Fruit fly (Drosophila melanogaster) whole organism, embryonic: Measurements from ENCODE around the gene CG3652.

Experiments
- Antp ChIP-seq: fragments of 200-800 bp; sonication (Bioruptor generic); optimal IDR thresholded peaks from 3 replicates; lab custom pipeline; 2016; ENCODE audit warnings: missing biosample characterization, missing genetic modification characterization
- B-H1 ChIP-seq: fragments of 200-800 bp; sonication (Bioruptor generic); IDR thresholded peaks from 3 replicates; pipeline ENCODE4 v1.3.6; 2022; ENCODE audit warnings: missing biosample characterization, missing genetic modification characterization
- C15 ChIP-seq: fragments of 200-800 bp; sonication (Bioruptor generic); IDR thresholded peaks from 3 replicates; pipeline ENCODE4 v1.3.6; 2022; ENCODE audit warnings: missing biosample characterization, missing genetic modification characterization
- CG11085 ChIP-seq: fragments of 200-800 bp; sonication (Bioruptor generic); IDR thresholded peaks from 2 replicates; pipeline ENCODE4 v1.3.6; 2022; ENCODE audit warnings: missing biosample characterization, missing genetic modification characterization
- CG12659 ChIP-seq: fragments of 200-800 bp; sonication (Bioruptor generic); optimal IDR thresholded peaks from 3 replicates; lab custom pipeline; 2017; ENCODE audit warnings: mild to moderate bottlenecking, missing biosample characterization, missing genetic modification reagents, missing genetic modification characterization
- CG12744 ChIP-seq: fragments of 200-800 bp; sonication (Bioruptor generic); optimal IDR thresholded peaks from 2 replicates; lab custom pipeline; 2016; ENCODE audit warnings: missing biosample characterization, missing genetic modification characterization
- CG14667 ChIP-seq: fragments of 200-800 bp; sonication (Bioruptor generic); IDR thresholded peaks from 2 replicates; pipeline ENCODE4 v1.3.6; 2022; ENCODE audit warnings: missing biosample characterization, missing genetic modification characterization
- CG15514 ChIP-seq: fragments of 200-800 bp; sonication (Bioruptor generic); optimal IDR thresholded peaks from 3 replicates; lab custom pipeline; 2017; ENCODE audit warnings: missing biosample characterization, missing genetic modification characterization, mild to moderate bottlenecking, moderate library complexity, missing genetic modification reagents
- CG17186 ChIP-seq: fragments of 200-800 bp; sonication (Bioruptor generic); optimal IDR thresholded peaks from 3 replicates; lab custom pipeline; 2017; ENCODE audit warnings: missing biosample characterization, missing genetic modification reagents, missing genetic modification characterization
- CG17385 ChIP-seq: fragments of 200-800 bp; sonication (Bioruptor generic); optimal IDR thresholded peaks from 3 replicates; lab custom pipeline; 2018; ENCODE audit warnings: missing biosample characterization, mild to moderate bottlenecking, missing genetic modification characterization
- CG17802 ChIP-seq: fragments of 200-800 bp; sonication (Bioruptor generic); optimal IDR thresholded peaks from 2 replicates; lab custom pipeline; 2018; ENCODE audit warnings: missing biosample characterization, mild to moderate bottlenecking, missing genetic modification characterization, moderate library complexity
- CG32772 ChIP-seq: fragments of 200-800 bp; sonication (Bioruptor generic); IDR thresholded peaks from 2 replicates; pipeline ENCODE4 v1.3.6; 2022; ENCODE audit warnings: missing biosample characterization, missing genetic modification characterization
- CG3281 ChIP-seq: fragments of 200-800 bp; sonication (Bioruptor generic); optimal IDR thresholded peaks from 3 replicates; lab custom pipeline; 2017; ENCODE audit warnings: missing biosample characterization, mild to moderate bottlenecking, missing genetic modification characterization
- CG3726 ChIP-seq: fragments of 200-800 bp; sonication (Bioruptor generic); IDR thresholded peaks from 3 replicates; pipeline ENCODE4, ENCODE4 v1.3.6; 2022; ENCODE audit warnings: missing biosample characterization, missing genetic modification characterization
- CG4617 ChIP-seq: fragments of 200-800 bp; sonication (Bioruptor generic); optimal IDR thresholded peaks from 3 replicates; lab custom pipeline; 2016; ENCODE audit warnings: missing biosample characterization, missing genetic modification characterization, borderline replicate concordance
- CG5180 ChIP-seq: fragments of 200-800 bp; sonication (Bioruptor generic); optimal IDR thresholded peaks from 3 replicates; lab custom pipeline; 2017; ENCODE audit warnings: missing biosample characterization, missing genetic modification characterization, mild to moderate bottlenecking, moderate library complexity, missing genetic modification reagents
- CG5245 ChIP-seq: fragments of 200-800 bp; sonication (Bioruptor generic); optimal IDR thresholded peaks from 3 replicates; lab custom pipeline; 2016; ENCODE audit warnings: missing biosample characterization, missing genetic modification characterization
- Chrac-16 ChIP-seq: fragments of 200-800 bp; sonication (Bioruptor generic); optimal IDR thresholded peaks from 3 replicates; lab custom pipeline; 2016; ENCODE audit warnings: missing biosample characterization, missing genetic modification characterization
- Dip2 ChIP-seq: fragments of 200-800 bp; sonication (Bioruptor generic); IDR thresholded peaks from 2 replicates; pipeline ENCODE4 v1.3.6; 2022; ENCODE audit warnings: missing biosample characterization, missing genetic modification characterization
- Dp ChIP-seq: fragments of 200-800 bp; sonication (Bioruptor generic); optimal IDR thresholded peaks from 2 replicates; lab custom pipeline; 2018; ENCODE audit warnings: missing biosample characterization, mild to moderate bottlenecking, missing genetic modification characterization, moderate library complexity
- Drgx ChIP-seq: fragments of 200-800 bp; sonication (Bioruptor generic); IDR thresholded peaks from 2 replicates; pipeline ENCODE4 v1.3.6; 2022; ENCODE audit warnings: missing biosample characterization, missing genetic modification characterization
- Fer2 ChIP-seq: fragments of 200-800 bp; sonication (Bioruptor generic); optimal IDR thresholded peaks from 2 replicates; lab custom pipeline; 2018; ENCODE audit warnings: missing biosample characterization, mild to moderate bottlenecking, missing genetic modification characterization, moderate library complexity
- Hmx ChIP-seq: fragments of 200-800 bp; sonication (Bioruptor generic); optimal IDR thresholded peaks from 2 replicates; lab custom pipeline; 2016; ENCODE audit warnings: missing biosample characterization, missing genetic modification characterization
- Hr3 ChIP-seq: fragments of 200-800 bp; sonication (Bioruptor generic); optimal IDR thresholded peaks from 3 replicates; lab custom pipeline; 2016; ENCODE audit warnings: missing biosample characterization, missing genetic modification characterization
- Lhr ChIP-seq: fragments of 200-800 bp; sonication (Bioruptor generic); optimal IDR thresholded peaks from 3 replicates; lab custom pipeline; 2017; ENCODE audit warnings: mild to moderate bottlenecking, missing biosample characterization, missing genetic modification reagents, missing genetic modification characterization
- Med ChIP-seq: fragments of 200-800 bp; sonication (Bioruptor generic); peaks from one replicate; lab custom pipeline; 2016; ENCODE audit warnings: missing biosample characterization, missing genetic modification characterization, mild to moderate bottlenecking, inconsistent platforms, moderate library complexity
- Neu2 ChIP-seq: fragments of 200-800 bp; sonication (Bioruptor generic); optimal IDR thresholded peaks from 3 replicates; lab custom pipeline; 2016; ENCODE audit warnings: missing biosample characterization, missing genetic modification characterization, borderline replicate concordance
- Oli ChIP-seq: fragments of 200-800 bp; sonication (Bioruptor generic); optimal IDR thresholded peaks from 2 replicates; lab custom pipeline; 2018; ENCODE audit warnings: missing biosample characterization, mild to moderate bottlenecking, missing genetic modification characterization, moderate library complexity
- amos ChIP-seq: fragments of 200-800 bp; sonication (Bioruptor generic); IDR thresholded peaks from 2 replicates; pipeline ENCODE4 v1.3.6; 2022; ENCODE audit warnings: missing biosample characterization, missing genetic modification characterization; ENCODE audit not compliant: partially characterized antibody
- bab2 ChIP-seq: fragments of 200-800 bp; sonication (Bioruptor generic); optimal IDR thresholded peaks from 2 replicates; lab custom pipeline; 2016; ENCODE audit warnings: missing biosample characterization, missing genetic modification characterization
- cas ChIP-seq: fragments of 200-800 bp; sonication (Bioruptor generic); IDR thresholded peaks from 2 replicates; pipeline ENCODE4 v1.3.6; 2022; ENCODE audit warnings: missing biosample characterization, missing genetic modification characterization
- ems ChIP-seq: fragments of 200-800 bp; sonication (Bioruptor generic); optimal IDR thresholded peaks from 3 replicates; lab custom pipeline; 2016; ENCODE audit warnings: missing biosample characterization, missing genetic modification characterization
- eyg ChIP-seq: fragments of 200-800 bp; sonication (Bioruptor generic); optimal IDR thresholded peaks from 3 replicates; lab custom pipeline; 2016; ENCODE audit warnings: missing biosample characterization, missing genetic modification characterization
- fd96Cb ChIP-seq: fragments of 200-800 bp; sonication (Bioruptor generic); optimal IDR thresholded peaks from 2 replicates; lab custom pipeline; 2018; ENCODE audit warnings: missing biosample characterization, mild to moderate bottlenecking, missing genetic modification characterization, moderate library complexity
- gem ChIP-seq: fragments of 200-800 bp; sonication (Bioruptor generic); optimal IDR thresholded peaks from 2 replicates; lab custom pipeline; 2019; ENCODE audit warnings: missing biosample characterization, mild to moderate bottlenecking, missing genetic modification characterization, moderate library complexity
- grn ChIP-seq: fragments of 200-800 bp; sonication (Bioruptor generic); optimal IDR thresholded peaks from 3 replicates; lab custom pipeline; 2017; ENCODE audit warnings: missing biosample characterization, missing genetic modification characterization
- gsb-n ChIP-seq: fragments of 200-800 bp; sonication (Bioruptor generic); optimal IDR thresholded peaks from 3 replicates; lab custom pipeline; 2018; ENCODE audit warnings: missing biosample characterization, mild to moderate bottlenecking, missing genetic modification characterization
- gt ChIP-seq: fragments of 200-800 bp; sonication (Bioruptor generic); IDR thresholded peaks from 2 replicates; pipeline ENCODE4 v1.3.6; 2022; ENCODE audit warnings: missing biosample characterization, missing genetic modification characterization
- jing ChIP-seq: fragments of 200-800 bp; sonication (Bioruptor generic); optimal IDR thresholded peaks from 2 replicates; lab custom pipeline; 2018; ENCODE audit warnings: missing biosample characterization, mild to moderate bottlenecking, missing genetic modification characterization
- knrl ChIP-seq: fragments of 200-800 bp; sonication (Bioruptor generic); IDR thresholded peaks from 3 replicates; pipeline ENCODE4 v1.3.6; 2022; ENCODE audit warnings: missing biosample characterization, missing genetic modification characterization; ENCODE audit not compliant: partially characterized antibody
- odd ChIP-seq: fragments of 200-800 bp; sonication (Bioruptor generic); optimal IDR thresholded peaks from 2 replicates; lab custom pipeline; 2017; ENCODE audit warnings: missing biosample characterization, mild to moderate bottlenecking, missing genetic modification characterization
- org-1 ChIP-seq: fragments of 200-800 bp; sonication (Bioruptor generic); optimal IDR thresholded peaks from 2 replicates; lab custom pipeline; 2017; ENCODE audit warnings: missing biosample characterization, missing genetic modification characterization
- pho ChIP-seq: fragments of 200-800 bp; sonication (Bioruptor generic); optimal IDR thresholded peaks from 2 replicates; lab custom pipeline; 2016; ENCODE audit warnings: missing biosample characterization, missing genetic modification characterization
- pita ChIP-seq: fragments of 200-800 bp; sonication (Bioruptor generic); optimal IDR thresholded peaks from 2 replicates; lab custom pipeline; 2017; ENCODE audit warnings: missing biosample characterization, mild to moderate bottlenecking, missing genetic modification characterization
- prd ChIP-seq, 3 experiments: fragments of >200 bp in 2 of 3; fragments of 200-800 bp in 1 of 3; sonication (Bioruptor generic) in 1 of 3; optimal IDR thresholded peaks in 2 of 3; IDR thresholded peaks in 1 of 3; 2 replicates in 2 of 3; 3 replicates in 1 of 3; pipeline versions ENCODE4 v1.3.6 to Lab custom; 2017 to 2022; ENCODE audit warnings: missing biosample characterization in 1 of 3, missing genetic modification characterization in 1 of 3
- rib ChIP-seq: fragments of 200-800 bp; sonication (Bioruptor generic); IDR thresholded peaks from 2 replicates; pipeline ENCODE4 v1.3.6; 2022; ENCODE audit warnings: missing biosample characterization, missing genetic modification characterization
- salm ChIP-seq: fragments of 200-800 bp; sonication (Bioruptor generic); optimal IDR thresholded peaks from 2 replicates; lab custom pipeline; 2018; ENCODE audit warnings: missing biosample characterization, mild to moderate bottlenecking, missing genetic modification characterization
- sim ChIP-seq: fragments of 200-800 bp; sonication (Bioruptor generic); IDR thresholded peaks from 2 replicates; pipeline ENCODE4 v1.3.6; 2022; ENCODE audit warnings: missing biosample characterization, missing genetic modification characterization
- so ChIP-seq: fragments of 200-800 bp; sonication (Bioruptor generic); IDR thresholded peaks from 3 replicates; pipeline ENCODE4 v1.3.6; 2022; ENCODE audit warnings: missing biosample characterization, missing genetic modification characterization
- tx ChIP-seq: fragments of 200-800 bp; sonication (Bioruptor generic); optimal IDR thresholded peaks from 2 replicates; lab custom pipeline; 2016; ENCODE audit warnings: missing biosample characterization, missing genetic modification characterization

The CG3652 gene

dm6 chr2L:4371516-4372136 is 22.1 kb downstream of the CG3652 start (continued):
- TF ChIP-seq CG17186 (peak; percentile 24), Hmx (GFP tag; lab: Kevin White, UChicago) (no peak), C15 (no peak), CG14667 (no peak), Oli (peak; percentile 81), pita (GFP tag; lab: Kevin White, UChicago) (no peak), Dip2 (GFP tag; lab: Robert Waterston, UW) (no peak), grn (GFP tag; lab: Kevin White, UChicago) (no peak), so (no peak), bab2 (GFP tag; lab: Kevin White, UChicago) (no peak), CG5245 (GFP tag; lab: Kevin White, UChicago) (no peak), CG15514 (peak; percentile 15), B-H1 (no peak), salm (peak; percentile 62), Drgx (GFP tag; lab: Robert Waterston, UW) (no peak), CG12659 (GFP tag; lab: Kevin White, UChicago) (peak; percentile 40), jing (no peak), Antp (no peak), amos (GFP tag; lab: Robert Waterston, UW) (peak; percentile 34), Med (GFP tag; lab: Kevin White, UChicago) (peak; percentile 81), Hr3 (GFP tag; lab: Kevin White, UChicago) (peak; percentile 50), CG3726 (GFP tag; lab: Robert Waterston, UW) (0 out of 3 replicates have a peak, but pooled peaks have one; percentile 13), CG17802 (tag; lab: Kevin White, UChicago) (no peak), gt (GFP tag; lab: Robert Waterston, UW) (no peak), CG4617 (GFP tag; lab: Kevin White, UChicago) (no peak), org-1 (GFP tag; lab: Kevin White, UChicago) (peak; percentile 50), sim (GFP tag; lab: Robert Waterston, UW) (peak; percentile 25; the same call in 1 of the 2 replicates), rib (GFP tag; lab: Robert Waterston, UW) (no peak; the same call in 1 of the 2 replicates), odd (GFP tag; lab: Kevin White, UChicago) (peak; percentile 72), eyg (GFP tag; lab: Kevin White, UChicago) (no peak), CG12744 (GFP tag; lab: Kevin White, UChicago) (peak; percentile 17), Chrac-16 (peak; percentile 52), gsb-n (peak; percentile 71), CG32772 (no peak), Dp (GFP tag; lab: Kevin White, UChicago) (no peak), Neu2 (GFP tag; lab: Kevin White, UChicago) (no peak), tx (GFP tag; lab: Kevin White, UChicago) (no peak), cas (no peak), CG17385 (peak; percentile 62), fd96Cb (tag; lab: Kevin White, UChicago) (peak; percentile 74), Fer2 (tag; lab: Kevin White, UChicago) (no peak), pho (GFP tag; lab: Kevin White, UChicago) (no peak), CG5180 (GFP tag; lab: Kevin White, UChicago) (peak; percentile 53), gem (tag; lab: Kevin White, UChicago) (peak; percentile 88), CG11085 (no peak), ems (GFP tag; lab: Kevin White, UChicago) (no peak), Lhr (peak; percentile 53), CG3281 (GFP tag; lab: Kevin White, UChicago) (no peak), prd (optimal IDR thresholded peaks at IDR 0.05; lab: Kevin White, UChicago) (no peak), prd (GFP tag; IDR thresholded peaks at IDR 0.05; lab: Robert Waterston, UW) (peak; percentile 65; the same call in 2 of the 3 replicates), knrl (GFP tag; lab: Robert Waterston, UW) (peak; percentile 57; the same call in 2 of the 3 replicates)
